Worm (Caenorhabditis elegans) whole organism, L4 larva: Measurements from ENCODE around the gene sulp-4.

ENCODE experiments used
- F26F4.8 ChIP-seq: fragments of 200-800 bp; sonication (Bioruptor generic); conservative IDR thresholded peaks from 2 replicates; pipeline ENCODE4 v1.3.6; 2022; ENCODE audit warnings: missing genetic modification characterization, missing compliant biosample characterization
- F49E8.2 ChIP-seq: sonication (generic microtip); optimal IDR thresholded peaks from 2 replicates; lab custom pipeline; 2016; ENCODE audit warnings: missing compliant biosample characterization, mild to moderate bottlenecking, missing genetic modification characterization, borderline replicate concordance
- T26A8.4 ChIP-seq: fragments of 200-800 bp; sonication (Bioruptor generic); IDR thresholded peaks from 2 replicates; pipeline ENCODE4 v1.3.6; 2022; ENCODE audit warnings: missing genetic modification characterization, missing compliant biosample characterization
- ceh-62 ChIP-seq: sonication (generic microtip); optimal IDR thresholded peaks from 2 replicates; lab custom pipeline; 2017; ENCODE audit warnings: missing biosample characterization, missing genetic modification characterization
- cey-2 ChIP-seq: sonication (generic microtip); optimal IDR thresholded peaks from 3 replicates; lab custom pipeline; 2017; ENCODE audit warnings: missing genetic modification characterization, mild to moderate bottlenecking, missing compliant biosample characterization, antibody characterized with exemption, borderline replicate concordance; ENCODE audit not compliant: insufficient read depth
- daf-16 ChIP-seq, 3 experiments: sonication (generic microtip); optimal IDR thresholded peaks; 2 replicates each; lab custom pipeline; 2016 to 2017; ENCODE audit warnings: missing genetic modification characterization in 3 of 3, missing genetic modification reagents in 3 of 3, mild to moderate bottlenecking in 2 of 3, missing compliant biosample characterization in 2 of 3, missing biosample characterization in 1 of 3, moderate library complexity in 1 of 3
- daf-8 ChIP-seq: fragments of 200-800 bp; sonication (Bioruptor generic); IDR thresholded peaks from 2 replicates; pipeline ENCODE4 v1.3.6; 2022; ENCODE audit warnings: missing genetic modification characterization, missing compliant biosample characterization
- dmd-6 ChIP-seq: fragments of 200-800 bp; sonication (Bioruptor generic); IDR thresholded peaks from 2 replicates; pipeline ENCODE4 v1.3.6; 2022; ENCODE audit warnings: missing genetic modification reagents, missing genetic modification characterization, missing compliant biosample characterization
- dpl-1 ChIP-seq: fragments of 150-350 bp; optimal IDR thresholded peaks from 2 replicates; lab custom pipeline; 2014; ENCODE audit warnings: missing biosample characterization, missing genetic modification reagents, missing genetic modification characterization
- egl-27 ChIP-seq: sonication (generic microtip); optimal IDR thresholded peaks from 3 replicates; lab custom pipeline; 2017; ENCODE audit warnings: missing biosample characterization, missing genetic modification reagents, missing genetic modification characterization
- fos-1 ChIP-seq: fragments of 150-350 bp; optimal IDR thresholded peaks from 2 replicates; lab custom pipeline; 2014; ENCODE audit warnings: missing biosample characterization, missing genetic modification characterization
- hif-1 ChIP-seq, 2 experiments: sonication (generic microtip); optimal IDR thresholded peaks; 2 replicates each; lab custom pipeline; 2016 to 2017; ENCODE audit warnings: missing compliant biosample characterization in 2 of 2, missing genetic modification characterization in 2 of 2, missing genetic modification reagents in 2 of 2, missing genotype in 2 of 2, mild to moderate bottlenecking in 1 of 2
- hlh-11 ChIP-seq: fragments of 200-800 bp; sonication (Bioruptor generic); optimal IDR thresholded peaks from 2 replicates; lab custom pipeline; 2018; ENCODE audit warnings: mild to moderate bottlenecking, missing genetic modification characterization, missing compliant biosample characterization
- hmg-1.1 ChIP-seq: fragments of 200-800 bp; sonication (Bioruptor generic); IDR thresholded peaks from 2 replicates; pipeline ENCODE4 v1.3.6; 2022; ENCODE audit warnings: missing genetic modification reagents, missing genetic modification characterization, missing compliant biosample characterization
- lim-7 ChIP-seq: fragments of 200-800 bp; sonication (Bioruptor generic); IDR thresholded peaks from 2 replicates; pipeline ENCODE4 v1.3.6; 2022; ENCODE audit warnings: missing genetic modification characterization, missing compliant biosample characterization
- lin-29 ChIP-seq: fragments of 200-800 bp; sonication (Bioruptor generic); IDR thresholded peaks from 2 replicates; pipeline ENCODE4 v1.3.6; 2022; ENCODE audit warnings: missing genetic modification reagents, missing genetic modification characterization, missing compliant biosample characterization
- lin-39 ChIP-seq: fragments of 150-350 bp; optimal IDR thresholded peaks from 2 replicates; lab custom pipeline; 2014; ENCODE audit warnings: missing biosample characterization, missing genetic modification reagents, missing genetic modification characterization
- lir-3 ChIP-seq: sonication (generic microtip); optimal IDR thresholded peaks from 2 replicates; lab custom pipeline; 2016; ENCODE audit warnings: mild to moderate bottlenecking, missing genetic modification characterization, missing compliant biosample characterization
- lsy-2 ChIP-seq, 2 experiments: fragments of 150-350 bp in 1 of 2; sonication (generic microtip) in 1 of 2; optimal IDR thresholded peaks; 2 replicates each; lab custom pipeline; 2014 to 2017; ENCODE audit warnings: missing biosample characterization in 2 of 2, missing genetic modification characterization in 2 of 2
- madf-9 ChIP-seq: fragments of 200-800 bp; sonication (Bioruptor generic); conservative IDR thresholded peaks from 2 replicates; pipeline ENCODE4 v1.3.6; 2022; ENCODE audit warnings: missing genetic modification reagents, missing genetic modification characterization, missing compliant biosample characterization
- mdl-1 ChIP-seq, 2 experiments: fragments of 150-350 bp in 1 of 2; sonication (generic microtip) in 1 of 2; optimal IDR thresholded peaks; 2 replicates each; lab custom pipeline; 2014 to 2017; ENCODE audit warnings: missing biosample characterization in 2 of 2, missing genetic modification characterization in 2 of 2
- mes-2 ChIP-seq: sonication (generic microtip); optimal IDR thresholded peaks from 2 replicates; lab custom pipeline; 2016; ENCODE audit warnings: missing genotype, mild to moderate bottlenecking, missing genetic modification characterization, missing compliant biosample characterization; ENCODE audit not compliant: poor library complexity, severe bottlenecking
- nhr-111 ChIP-seq: fragments of 200-800 bp; sonication (Bioruptor generic); optimal IDR thresholded peaks from 2 replicates; lab custom pipeline; 2018; ENCODE audit warnings: mild to moderate bottlenecking, missing genetic modification characterization, missing compliant biosample characterization
- nhr-28 ChIP-seq: fragments of 150-350 bp; optimal IDR thresholded peaks from 2 replicates; lab custom pipeline; 2014; ENCODE audit warnings: missing biosample characterization, missing genetic modification characterization
- nhr-6 ChIP-seq: fragments of 150-350 bp; optimal IDR thresholded peaks from 2 replicates; lab custom pipeline; 2014; ENCODE audit warnings: missing biosample characterization, missing genetic modification characterization
- nhr-77 ChIP-seq: fragments of 150-350 bp; optimal IDR thresholded peaks from 2 replicates; lab custom pipeline; 2014; ENCODE audit warnings: missing biosample characterization, missing genetic modification characterization
- pha-4 ChIP-seq, 2 experiments: fragments of 150-350 bp in 1 of 2; fragments of 200-800 bp in 1 of 2; sonication (Bioruptor generic) in 1 of 2; IDR thresholded peaks in 1 of 2; optimal IDR thresholded peaks in 1 of 2; 2 replicates each; pipeline versions ENCODE4 v1.3.6 to Lab custom; 2014 to 2022; ENCODE audit warnings: missing genetic modification characterization in 2 of 2, missing genetic modification reagents in 2 of 2, missing biosample characterization in 1 of 2, missing compliant biosample characterization in 1 of 2
- skn-1 ChIP-seq: fragments of 150-350 bp; optimal IDR thresholded peaks from 2 replicates; lab custom pipeline; 2014; ENCODE audit warnings: missing biosample characterization, missing genetic modification characterization
- spr-1 ChIP-seq: sonication (generic microtip); optimal IDR thresholded peaks from 2 replicates; lab custom pipeline; 2016; ENCODE audit warnings: mild to moderate bottlenecking, missing genetic modification characterization, missing compliant biosample characterization
- tra-1 ChIP-seq: fragments of 200-800 bp; sonication (Bioruptor generic); IDR thresholded peaks from 2 replicates; pipeline ENCODE4 v1.3.6; 2022; ENCODE audit warnings: missing genetic modification reagents, missing genetic modification characterization, missing compliant biosample characterization
- unc-62 ChIP-seq, 3 experiments: fragments of 150-350 bp in 1 of 3; sonication (generic microtip); optimal IDR thresholded peaks in 2 of 3; peaks in 1 of 3; 1 replicate in 1 of 3; 2 replicates in 2 of 3; lab custom pipeline; 2014 to 2017; ENCODE audit warnings: missing biosample characterization in 3 of 3, missing genetic modification characterization in 3 of 3, missing genetic modification reagents in 3 of 3, missing genotype in 1 of 3
- zag-1 ChIP-seq: fragments of 150-350 bp; optimal IDR thresholded peaks from 2 replicates; lab custom pipeline; 2014; ENCODE audit warnings: missing biosample characterization, missing genetic modification characterization
- zfp-2 ChIP-seq: sonication (generic microtip); optimal IDR thresholded peaks from 2 replicates; lab custom pipeline; 2016; ENCODE audit warnings: mild to moderate bottlenecking, missing genetic modification characterization, missing compliant biosample characterization
- zip-2 ChIP-seq: fragments of 150-350 bp; optimal IDR thresholded peaks from 2 replicates; lab custom pipeline; 2014; ENCODE audit warnings: missing biosample characterization, missing genetic modification characterization
- ztf-11 ChIP-seq: fragments of 150-350 bp; optimal IDR thresholded peaks from 2 replicates; lab custom pipeline; 2014; ENCODE audit warnings: missing biosample characterization, missing genetic modification characterization

Gene sulp-4

ce11 chrV:11896322-11896898 lies 21.2 kb downstream of the sulp-4 start (continued):
- TF ChIP-seq dpl-1 (peak; percentile 79), daf-16 (GFP tag; optimal IDR thresholded peaks at IDR 0.05; lab: Kevin White, UChicago) (no peak), daf-16 (tag; optimal IDR thresholded peaks at IDR 0.05; lab: Kevin White, UChicago) (peak; percentile 74), fos-1 (tag; lab: Kevin White, UChicago) (no peak), hlh-11 (tag; lab: Kevin White, UChicago) (peak; percentile 72), spr-1 (no peak), skn-1 (tag; lab: Kevin White, UChicago) (no peak), dmd-6 (GFP tag; lab: Robert Waterston, UW) (peak; percentile 45; the same call in 1 of the 2 replicates), zip-2 (tag; lab: Kevin White, UChicago) (no peak), nhr-111 (no peak), hmg-1.1 (GFP tag; lab: Robert Waterston, UW) (no peak), nhr-77 (tag; lab: Kevin White, UChicago) (no peak), nhr-28 (tag; lab: Kevin White, UChicago) (peak; percentile 56), nhr-6 (tag; lab: Kevin White, UChicago) (peak; percentile 34), hif-1 (tag; optimal IDR thresholded peaks at IDR 0.05; lab: Kevin White, UChicago) (no peak), lsy-2 (tag; optimal IDR thresholded peaks at IDR 0.05; lab: Kevin White, UChicago) (peak in 1 of 2 experiments; percentile 47), pha-4 (GFP tag; IDR thresholded peaks at IDR 0.05; lab: Robert Waterston, UW) (no peak), pha-4 (tag; optimal IDR thresholded peaks at IDR 0.05; lab: Kevin White, UChicago) (peak; percentile 53), madf-9 (GFP tag; lab: Robert Waterston, UW) (no peak), F49E8.2 (tag; lab: Kevin White, UChicago) (no peak), tra-1 (GFP tag; lab: Robert Waterston, UW) (0 out of 2 replicates have a peak, but pooled peaks have one; percentile 24), zag-1 (tag; lab: Kevin White, UChicago) (no peak), unc-62 (GFP tag; optimal IDR thresholded peaks at IDR 0.05 in 1 of 2; lab: Kevin White, UChicago) (peak in 1 of 2 experiments; percentile 96), unc-62 (tag; optimal IDR thresholded peaks at IDR 0.05; lab: Kevin White, UChicago) (no peak), lin-29 (no peak), zfp-2 (no peak), mes-2 (peak; percentile 68)

- no peak for TF ChIP-seq egl-27 (tag; lab: Kevin White, UChicago)
- no peak for TF ChIP-seq daf-8 (GFP tag; lab: Robert Waterston, UW)
- TF ChIP-seq F49E8.2 (tag; lab: Kevin White, UChicago) = no peak
- TF ChIP-seq spr-1 = no peak
- TF ChIP-seq F26F4.8 (GFP tag; lab: Robert Waterston, UW) = no peak
- TF ChIP-seq cey-2 (tag; lab: Kevin White, UChicago) = no peak
- TF ChIP-seq ceh-62 = no peak
Observed at ce11 chrV:11897604-11898003, 22.4 kb downstream of the sulp-4 start.

ce11 chrV:11899149-11899548 lies 24.0 kb downstream of the sulp-4 start, which contains the start of gene sma-1:
TSS of gene sma-1 (plus strand) at chrV:11899449.
- TF ChIP-seq mdl-1 (tag; optimal IDR thresholded peaks at IDR 0.05; lab: Kevin White, UChicago) (no peak), T26A8.4 (GFP tag; lab: Robert Waterston, UW) (no peak), lim-7 (no peak), lin-39 (tag; lab: Kevin White, UChicago) (no peak), spr-1 (no peak), ztf-11 (tag; lab: Kevin White, UChicago) (no peak), lir-3 (tag; lab: Kevin White, UChicago) (no peak)
